Worm (Caenorhabditis elegans): ENCODE results near the gene Y60A3A.8.
"Not testable (repeated sequence)": the region's sequence is repeated elsewhere in the genome, so short reads cannot be mapped to it uniquely, and the experiment has no call there.

The Y60A3A.8 gene

ce11 chrV:19949721-19950120 is at the start of gene Y60A3A.8:
Gene Y60A3A.8, plus strand, starts transcription at chrV:19949978.
- TF ChIP-seq attf-4 (tag; optimal IDR thresholded peaks at IDR 0.05); ceh-20 (GFP tag; IDR thresholded peaks at IDR 0.05); mdt-29 (GFP tag; IDR thresholded peaks at IDR 0.05): not testable (repeated sequence)

ce11 chrV:19901826-19902225 is 48.0 kb upstream of the Y60A3A.8 start:
- TF ChIP-seq ceh-28 (tag; optimal IDR thresholded peaks at IDR 0.05) = peak; percentile 80
- no peak for TF ChIP-seq F10B5.3 (tag; optimal IDR thresholded peaks at IDR 0.05)

- TF ChIP-seq ceh-28 (tag; optimal IDR thresholded peaks at IDR 0.05) = peak; percentile 83
- TF ChIP-seq hlh-30 (tag; optimal IDR thresholded peaks at IDR 0.05; ENCODE audit: insufficient read depth) = no peak
Measured at ce11 chrV:19904790-19905189, 45.0 kb upstream of the Y60A3A.8 start.

- TF ChIP-seq lin-13 (GFP tag; optimal IDR thresholded peaks at IDR 0.05) (no peak), ceh-28 (tag; optimal IDR thresholded peaks at IDR 0.05) (peak; percentile 77), nhr-28 (tag; optimal IDR thresholded peaks at IDR 0.05) (no peak), lsy-2 (tag; optimal IDR thresholded peaks at IDR 0.05) (no peak), Y75B8A.6 (GFP tag; IDR thresholded peaks at IDR 0.05) (no peak), unc-62 (GFP tag; optimal IDR thresholded peaks at IDR 0.05 in 1 of 2) (peak in 1 of 2 experiments; percentile 44), unc-62 (tag; optimal IDR thresholded peaks at IDR 0.05) (no peak), nhr-48 (tag; optimal IDR thresholded peaks at IDR 0.05) (no peak), hlh-11 (tag; optimal IDR thresholded peaks at IDR 0.05) (no peak), saeg-2 (GFP tag; IDR thresholded peaks at IDR 0.05) (no peak)
Measured at ce11 chrV:19905988-19906387, 43.8 kb upstream of the Y60A3A.8 start.

- TF ChIP-seq ceh-28 (tag; optimal IDR thresholded peaks at IDR 0.05) = peak; percentile 79
- no peak for TF ChIP-seq mep-1 (tag; optimal IDR thresholded peaks at IDR 0.05)
Measured at ce11 chrV:19907365-19907764, 42.4 kb upstream of the Y60A3A.8 start, which contains the start of gene fars-2. Gene fars-2, minus strand, starts transcription at chrV:19907434.

ce11 chrV:19908854-19909253 is 40.9 kb upstream of the Y60A3A.8 start:
- TF ChIP-seq hmg-1.1 (GFP tag; IDR thresholded peaks at IDR 0.05) (peak; percentile 42; the same call in 1 of the 2 replicates), mdl-1 (tag; optimal IDR thresholded peaks at IDR 0.05) (peak in 1 of 2 experiments; percentile 48), mxl-3 (GFP tag; optimal IDR thresholded peaks at IDR 0.05) (peak; percentile 35), lsy-2 (tag; optimal IDR thresholded peaks at IDR 0.05) (peak in 1 of 2 experiments; percentile 35), madf-5 (GFP tag; IDR thresholded peaks at IDR 0.05) (no peak), mes-2 (tag; optimal IDR thresholded peaks at IDR 0.05; ENCODE audit: poor library complexity, severe bottlenecking) (peak; percentile 49)

- TF ChIP-seq ceh-28 (tag; optimal IDR thresholded peaks at IDR 0.05) = peak; percentile 3
Measured at ce11 chrV:19909435-19909834, 40.3 kb upstream of the Y60A3A.8 start.

- TF ChIP-seq F49E8.2 (tag; optimal IDR thresholded peaks at IDR 0.05; ENCODE audit: borderline replicate concordance) (peak; percentile 41), snpc-1.2 (GFP tag; IDR thresholded peaks at IDR 0.05) (no peak)
Measured at ce11 chrV:19915973-19916605, 33.7 kb upstream of the Y60A3A.8 start, which contains the start of the genes chk-2 and Y60A3A.19. Gene chk-2, minus strand, starts transcription at chrV:19916023. Gene Y60A3A.19, plus strand, starts transcription at chrV:19916555.

- TF ChIP-seq unc-62 (GFP tag; optimal IDR thresholded peaks at IDR 0.05 in 1 of 2) (peak in 1 of 2 experiments; percentile 33), unc-62 (tag; optimal IDR thresholded peaks at IDR 0.05) (no peak), aha-1 (tag) (peak; percentile 54), Y105C5A.15 (GFP tag; IDR thresholded peaks at IDR 0.05) (no peak)
Measured at ce11 chrV:19922613-19923012, 27.2 kb upstream of the Y60A3A.8 start, which contains the start of gene Y60A3A.16. Gene Y60A3A.16, minus strand, starts transcription at chrV:19922713.

All from whole organism, L4 larva.